Fruit fly (Drosophila melanogaster) whole organism, pupa: ENCODE results near the gene Smox.

Source experiments
- CG10348 ChIP-seq: fragments of 200-800 bp; sonication (Bioruptor generic); IDR thresholded peaks from 2 replicates; pipeline ENCODE4 v1.3.6; 2022; ENCODE audit warnings: missing biosample characterization, missing genetic modification characterization
- CG12605 ChIP-seq: fragments of 200-800 bp; sonication (Bioruptor generic); IDR thresholded peaks from 2 replicates; pipeline ENCODE4 v1.3.6; 2022; ENCODE audit warnings: missing biosample characterization, missing genetic modification characterization
- CG13204 ChIP-seq: fragments of 200-800 bp; sonication (Bioruptor generic); optimal IDR thresholded peaks from 2 replicates; lab custom pipeline; 2018; ENCODE audit warnings: missing biosample characterization, mild to moderate bottlenecking, missing genetic modification characterization, moderate library complexity
- CG14655 ChIP-seq: fragments of 200-800 bp; sonication (Bioruptor generic); optimal IDR thresholded peaks from 3 replicates; lab custom pipeline; 2017; ENCODE audit warnings: mild to moderate bottlenecking, missing biosample characterization, missing genetic modification reagents, missing genetic modification characterization
- CG15710 ChIP-seq: fragments of 200-800 bp; sonication (Bioruptor generic); optimal IDR thresholded peaks from 2 replicates; lab custom pipeline; 2018; ENCODE audit warnings: missing biosample characterization, mild to moderate bottlenecking, missing genetic modification characterization, moderate library complexity
- CG17806 ChIP-seq: fragments of 200-800 bp; sonication (Bioruptor generic); optimal IDR thresholded peaks from 2 replicates; lab custom pipeline; 2018; ENCODE audit warnings: missing biosample characterization, mild to moderate bottlenecking, missing genetic modification characterization, moderate library complexity
- CG32121 ChIP-seq: fragments of 200-800 bp; sonication (Bioruptor generic); IDR thresholded peaks from 2 replicates; pipeline ENCODE4 v1.3.6; 2022; ENCODE audit warnings: missing biosample characterization, missing genetic modification characterization
- CG34367 ChIP-seq: fragments of 200-800 bp; sonication (Bioruptor generic); optimal IDR thresholded peaks from 2 replicates; lab custom pipeline; 2018; ENCODE audit warnings: missing biosample characterization, mild to moderate bottlenecking, missing genetic modification characterization
- CG4496 ChIP-seq: fragments of 200-800 bp; sonication (Bioruptor generic); IDR thresholded peaks from 3 replicates; pipeline ENCODE4 v1.3.6; 2022; ENCODE audit warnings: missing biosample characterization, missing genetic modification characterization
- CG8159 ChIP-seq: fragments of 200-800 bp; sonication (Bioruptor generic); optimal IDR thresholded peaks from 3 replicates; lab custom pipeline; 2018; ENCODE audit warnings: missing biosample characterization, mild to moderate bottlenecking, missing genetic modification characterization, moderate library complexity
- CG8301 ChIP-seq: fragments of 200-800 bp; sonication (Bioruptor generic); optimal IDR thresholded peaks from 2 replicates; lab custom pipeline; 2018; ENCODE audit warnings: missing biosample characterization, mild to moderate bottlenecking, missing genetic modification characterization
- CG9948 ChIP-seq: fragments of 200-800 bp; sonication (Bioruptor generic); optimal IDR thresholded peaks from 2 replicates; lab custom pipeline; 2018; ENCODE audit warnings: missing biosample characterization, mild to moderate bottlenecking, missing genetic modification characterization, moderate library complexity
- D1 ChIP-seq: fragments of 200-800 bp; sonication (Bioruptor generic); optimal IDR thresholded peaks from 2 replicates; lab custom pipeline; 2018; ENCODE audit warnings: missing biosample characterization, mild to moderate bottlenecking, missing genetic modification characterization, moderate library complexity
- EcR ChIP-seq: fragments of 200-800 bp; sonication (Bioruptor generic); optimal IDR thresholded peaks from 3 replicates; lab custom pipeline; 2019; ENCODE audit warnings: missing biosample characterization, missing genetic modification characterization, mild to moderate bottlenecking, moderate library complexity, missing genetic modification reagents
- Ets98B ChIP-seq: fragments of 200-800 bp; sonication (Bioruptor generic); IDR thresholded peaks from 2 replicates; pipeline ENCODE4 v1.3.6; 2022; ENCODE audit warnings: missing biosample characterization, missing genetic modification characterization
- Pif1A ChIP-seq: fragments of 200-800 bp; sonication (Bioruptor generic); optimal IDR thresholded peaks from 3 replicates; lab custom pipeline; 2016; ENCODE audit warnings: missing biosample characterization, missing genetic modification characterization
- Pif1B ChIP-seq: fragments of 200-800 bp; sonication (Bioruptor generic); optimal IDR thresholded peaks from 3 replicates; lab custom pipeline; 2016; ENCODE audit warnings: missing biosample characterization, missing genetic modification characterization
- Snoo ChIP-seq: fragments of 200-800 bp; sonication (Bioruptor generic); optimal IDR thresholded peaks from 3 replicates; lab custom pipeline; 2017; ENCODE audit warnings: missing biosample characterization, mild to moderate bottlenecking, missing genetic modification characterization, inconsistent platforms
- fd96Ca ChIP-seq: fragments of 200-800 bp; sonication (Bioruptor generic); IDR thresholded peaks from 3 replicates; pipeline ENCODE4 v1.3.6; 2022; ENCODE audit warnings: missing biosample characterization, missing genetic modification characterization
- gl ChIP-seq: fragments of 200-800 bp; sonication (Bioruptor generic); optimal IDR thresholded peaks from 2 replicates; lab custom pipeline; 2018; ENCODE audit warnings: missing biosample characterization, mild to moderate bottlenecking, missing genetic modification characterization
- rn ChIP-seq: fragments of 200-800 bp; sonication (Bioruptor generic); IDR thresholded peaks from 2 replicates; pipeline ENCODE4 v1.3.6; 2022; ENCODE audit warnings: missing biosample characterization, missing genetic modification characterization

Smox gene

DNA sequence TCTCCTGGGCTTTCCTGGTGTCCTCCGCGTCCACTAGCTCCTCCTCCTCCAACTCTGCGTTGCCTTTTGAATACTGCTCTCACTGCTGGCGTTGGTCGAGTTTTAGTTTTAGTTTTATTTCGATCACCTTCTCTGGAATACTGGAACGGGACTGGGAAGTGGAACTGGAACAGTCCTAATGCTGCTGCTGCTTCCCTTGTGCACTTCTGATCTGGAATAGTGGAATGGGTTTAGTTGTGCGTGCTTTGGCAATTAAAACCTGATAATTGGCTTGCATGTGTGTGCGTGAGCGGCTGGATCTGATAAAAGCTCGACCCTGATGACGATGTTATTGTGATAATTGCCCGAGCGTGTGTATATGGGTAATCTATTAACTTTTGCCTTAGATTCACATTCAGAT lies 1.4 kb downstream of the Smox start:
- TF ChIP-seq CG4496 (GFP tag; lab: Robert Waterston, UW) (no peak), Pif1B (no peak), Snoo (no peak), fd96Ca (GFP tag; lab: Robert Waterston, UW) (no peak), gl (tag; lab: Kevin White, UChicago) (no peak)
- TF ChIP-seq, all 21 proteins: peak for 0

DNA sequence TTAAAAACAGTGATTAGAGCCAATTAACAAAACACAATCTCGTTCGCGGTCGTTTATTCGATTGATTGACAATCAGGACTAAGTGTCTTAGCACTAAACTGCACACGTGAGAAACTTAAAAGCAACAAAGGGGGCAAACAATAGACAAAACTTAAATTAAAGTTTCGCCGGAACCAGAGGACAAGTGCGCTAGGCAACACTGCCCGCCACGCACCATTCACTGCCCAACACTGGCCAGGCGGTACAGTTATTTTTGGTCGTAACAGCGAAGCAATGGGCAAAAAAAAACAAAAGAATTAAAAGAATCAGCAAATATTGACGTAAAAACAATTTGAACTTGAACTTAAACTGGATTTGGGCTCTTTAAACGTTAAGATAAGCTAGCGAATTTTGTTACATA lies 4.8 kb downstream of the Smox start:
- TF ChIP-seq CG15710 (tag; lab: Kevin White, UChicago) (no peak), CG17806 (tag; lab: Kevin White, UChicago) (no peak), EcR (no peak)

DNA sequence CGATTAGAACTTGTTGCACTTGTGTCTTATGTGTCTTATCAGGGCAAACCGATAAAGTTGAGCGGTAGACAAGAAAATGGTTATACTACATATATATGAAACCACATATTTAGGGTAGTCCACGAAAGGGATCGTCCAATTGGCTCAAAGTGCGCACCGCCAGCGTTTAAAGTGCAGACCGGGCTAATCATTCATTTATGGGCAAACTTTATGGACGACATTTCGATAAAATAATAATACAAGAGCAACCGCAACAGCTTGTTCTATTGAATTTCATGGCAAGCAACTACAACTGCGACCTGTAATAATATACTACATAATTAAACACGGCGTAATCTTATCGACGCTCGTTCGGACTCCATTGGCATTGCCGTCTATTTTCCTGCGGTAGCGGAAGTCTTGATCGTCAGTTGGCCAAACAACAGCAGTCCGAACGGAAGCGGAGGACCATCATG lies 6.6 kb downstream of the Smox start, which contains the start of the genes cyr and CG2120:
cyr (minus strand) TSS at position 294 of the 455 bp plus-strand sequence.
CG2120 (plus strand) TSS at position 405 of the 455 bp plus-strand sequence.
- TF ChIP-seq Pif1B: no peak
- no peak for TF ChIP-seq Snoo
- TF ChIP-seq CG12605 (GFP tag; lab: Robert Waterston, UW): no peak
- TF ChIP-seq EcR: no peak
- TF ChIP-seq rn: no peak
- no peak for TF ChIP-seq Ets98B
- no peak for TF ChIP-seq CG4496 (GFP tag; lab: Robert Waterston, UW)
- no peak for TF ChIP-seq CG9948
- TF ChIP-seq fd96Ca (GFP tag; lab: Robert Waterston, UW): no peak
- TF ChIP-seq CG15710 (tag; lab: Kevin White, UChicago): no peak
- TF ChIP-seq CG32121 (GFP tag; lab: Robert Waterston, UW): no peak
- no peak for TF ChIP-seq CG17806 (tag; lab: Kevin White, UChicago)
- no peak for TF ChIP-seq CG14655 (GFP tag; lab: Kevin White, UChicago)
- no peak for TF ChIP-seq gl (tag; lab: Kevin White, UChicago)

DNA sequence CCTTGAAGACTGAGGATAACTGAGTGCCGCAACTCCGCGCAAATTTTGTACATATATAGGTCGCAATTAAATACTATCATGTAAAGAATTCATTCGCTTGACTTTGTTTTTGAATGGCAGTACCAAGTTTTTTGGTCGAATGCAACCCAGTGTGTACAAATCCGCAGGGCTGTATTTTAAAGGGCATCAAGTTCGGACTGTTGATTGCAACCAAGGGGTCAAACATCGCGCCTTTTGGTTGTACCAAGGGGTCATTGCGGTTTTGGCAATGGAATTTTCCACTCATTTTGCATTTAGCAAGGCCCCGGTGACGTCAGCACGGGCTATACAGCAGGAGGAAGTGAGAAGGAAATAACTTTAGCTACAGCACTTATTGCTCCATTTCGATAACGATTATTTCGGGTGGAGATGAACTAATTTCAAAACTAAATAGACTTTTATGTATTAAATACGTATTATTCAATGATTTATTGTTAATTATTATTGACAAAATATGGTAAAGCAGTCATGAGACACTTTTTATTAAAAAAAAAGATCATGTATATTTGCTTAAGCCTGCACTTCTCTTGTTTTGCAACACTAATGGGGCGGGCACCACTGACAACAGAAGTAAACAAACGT lies 10.3 kb downstream of the Smox start, which contains the start of gene CG10958:
CG10958 (plus strand) TSS at position 593 of the 621 bp plus-strand sequence.
- TF ChIP-seq fd96Ca (GFP tag; lab: Robert Waterston, UW): peak; percentile 48; the same call in 2 of the 3 replicates
- no peak for TF ChIP-seq Pif1A (GFP tag; lab: Kevin White, UChicago)
- TF ChIP-seq CG4496 (GFP tag; lab: Robert Waterston, UW): peak; percentile 54
- TF ChIP-seq CG32121 (GFP tag; lab: Robert Waterston, UW): peak; percentile 54
- peak; percentile 28 for TF ChIP-seq CG9948
- TF ChIP-seq CG15710 (tag; lab: Kevin White, UChicago): peak; percentile 20
- TF ChIP-seq Snoo: peak; percentile 10
- no peak for TF ChIP-seq CG10348 (GFP tag; lab: Robert Waterston, UW)
- no peak for TF ChIP-seq D1
- peak; percentile 42; the same call in 1 of the 2 replicates for TF ChIP-seq Ets98B
- no peak for TF ChIP-seq CG8301
- no peak for TF ChIP-seq rn
- TF ChIP-seq CG8159: no peak
- no peak for TF ChIP-seq CG34367
- TF ChIP-seq EcR: peak; percentile 4
- TF ChIP-seq gl (tag; lab: Kevin White, UChicago): no peak
- TF ChIP-seq CG17806 (tag; lab: Kevin White, UChicago): peak; percentile 40
- no peak for TF ChIP-seq CG13204 (GFP tag; lab: Kevin White, UChicago)
- 0 out of 2 replicates have a peak, but pooled peaks have one; percentile 15 for TF ChIP-seq CG12605 (GFP tag; lab: Robert Waterston, UW)
- no peak for TF ChIP-seq CG14655 (GFP tag; lab: Kevin White, UChicago)
- peak; percentile 63 for TF ChIP-seq Pif1B
- TF ChIP-seq, all 21 proteins: peak for 11

DNA sequence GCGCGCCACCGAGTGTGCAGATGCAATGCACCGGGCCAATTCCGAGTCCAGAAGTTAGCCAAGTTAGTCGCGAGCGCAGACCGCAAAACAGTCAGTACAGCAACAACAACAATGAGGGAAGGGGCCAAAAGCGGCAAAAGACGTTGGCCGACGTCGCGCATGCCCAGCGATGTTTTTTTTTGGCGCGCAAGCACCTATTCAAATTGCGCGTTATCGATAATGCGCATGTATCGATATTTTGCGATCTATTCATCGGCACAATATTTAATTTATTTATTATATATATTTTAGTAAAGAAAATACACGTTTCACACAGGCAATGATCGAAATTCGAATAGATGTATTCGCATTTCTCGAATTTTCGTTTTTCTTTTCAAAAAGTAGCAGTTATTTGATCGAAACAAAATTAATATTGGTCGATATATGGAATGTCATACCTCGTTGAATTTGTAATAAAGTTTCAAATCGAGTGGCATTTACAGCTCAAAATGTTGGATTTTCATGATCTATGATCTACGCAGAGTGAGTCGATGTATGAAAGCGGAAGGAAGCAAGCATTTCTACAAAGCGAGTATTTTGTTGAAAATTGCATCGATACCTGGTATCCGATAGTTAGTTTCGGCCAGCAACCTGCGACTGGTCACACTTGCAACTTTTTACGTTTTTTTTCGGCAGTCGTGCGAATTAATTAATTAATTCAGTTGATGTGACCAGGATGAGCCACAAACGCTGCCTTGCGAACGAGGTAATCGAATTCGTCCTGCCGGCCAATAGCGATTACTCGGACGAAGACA lies 12.7 kb downstream of the Smox start, which contains the start of gene CG2116:
CG2116 (plus strand) TSS at position 609 of the 794 bp plus-strand sequence.
- TF ChIP-seq gl (tag; lab: Kevin White, UChicago) (no peak), CG4496 (GFP tag; lab: Robert Waterston, UW) (peak; percentile 47; the same call in 1 of the 3 replicates)

DNA sequence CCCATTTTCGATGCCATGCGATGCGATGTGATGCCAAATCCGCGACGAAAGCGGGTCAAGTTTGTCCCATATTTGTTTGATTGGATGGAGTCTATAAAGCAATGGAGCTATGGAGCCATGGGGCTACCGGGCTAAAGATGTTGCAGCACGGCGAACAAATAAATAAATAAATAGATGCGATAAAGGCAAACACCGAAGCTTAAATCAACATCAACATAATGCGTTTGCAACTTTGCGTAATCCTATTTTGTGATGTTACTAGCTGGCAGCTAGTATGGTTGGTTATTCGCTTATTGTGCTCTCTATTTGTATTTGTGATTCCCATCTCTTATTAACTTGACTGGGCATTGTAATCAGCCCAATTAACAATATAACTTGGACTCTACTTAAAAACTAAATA lies 13.9 kb downstream of the Smox start:
- no peak for TF ChIP-seq Snoo
- TF ChIP-seq CG4496 (GFP tag; lab: Robert Waterston, UW): no peak
- TF ChIP-seq CG13204 (GFP tag; lab: Kevin White, UChicago): no peak
- TF ChIP-seq Pif1B: no peak
- no peak for TF ChIP-seq CG32121 (GFP tag; lab: Robert Waterston, UW)
- no peak for TF ChIP-seq CG14655 (GFP tag; lab: Kevin White, UChicago)
- no peak for TF ChIP-seq CG8159
- TF ChIP-seq CG10348 (GFP tag; lab: Robert Waterston, UW): no peak
- no peak for TF ChIP-seq Pif1A (GFP tag; lab: Kevin White, UChicago)
- TF ChIP-seq rn: no peak
- TF ChIP-seq CG12605 (GFP tag; lab: Robert Waterston, UW): no peak
- TF ChIP-seq Ets98B: no peak
- TF ChIP-seq CG34367: no peak
- no peak for TF ChIP-seq CG8301
- TF ChIP-seq D1: no peak
- no peak for TF ChIP-seq CG9948
